Fruit fly (Drosophila melanogaster): ENCODE measurements around the gene CG7208.
A peak's percentile ranks its signal among the peaks of the same experiment; 100 is the strongest.

The CG7208 gene

DNA sequence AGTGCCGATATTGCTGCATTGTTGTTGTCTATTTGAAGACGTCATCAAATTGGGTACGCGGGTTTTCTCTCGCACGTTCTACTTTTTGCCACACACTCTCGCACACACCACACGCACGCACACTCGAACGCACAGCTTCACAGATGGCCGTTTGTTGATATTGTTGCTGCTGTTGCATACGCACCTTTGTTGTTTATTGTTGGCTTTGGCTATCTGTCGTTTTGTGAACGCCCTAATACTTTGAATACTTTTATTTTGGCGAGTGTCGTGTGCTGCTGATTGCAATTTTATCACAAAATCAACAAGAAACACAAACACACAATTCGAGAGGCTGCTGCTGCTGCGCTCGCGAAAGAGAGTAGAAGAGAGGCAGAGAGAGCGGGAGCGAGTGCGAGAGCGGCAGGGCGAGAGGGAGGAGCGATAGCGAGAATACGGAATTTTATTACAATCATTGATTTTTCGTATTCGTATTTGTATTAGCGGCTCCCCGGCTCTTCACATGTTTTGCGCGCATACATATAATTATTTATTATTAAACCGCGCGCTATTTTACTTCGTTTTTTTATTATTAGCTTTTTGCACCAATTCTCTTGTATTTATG lies 13.1 kb upstream of the CG7208 start (continued):
- TF ChIP-seq CG2889 (GFP tag; IDR thresholded peaks at IDR 0.05) (no peak), Abd-B (GFP tag; optimal IDR thresholded peaks at IDR 0.05) (no peak), CG6765 (GFP tag; optimal IDR thresholded peaks at IDR 0.05) (peak; percentile 21), nom (GFP tag; optimal IDR thresholded peaks at IDR 0.05) (peak; percentile 49), CG10209 (GFP tag; optimal IDR thresholded peaks at IDR 0.05) (peak; percentile 34), CG15514 (GFP tag; optimal IDR thresholded peaks at IDR 0.05) (peak; percentile 25), cas (GFP tag; IDR thresholded peaks at IDR 0.05) (no peak), CG1529 (GFP tag; optimal IDR thresholded peaks at IDR 0.05) (no peak), CG15696 (tag; optimal IDR thresholded peaks at IDR 0.05) (peak; percentile 57), hkb (optimal IDR thresholded peaks at IDR 0.05) (no peak), hkb (GFP tag; IDR thresholded peaks at IDR 0.05) (no peak), Ets65A (GFP tag) (no peak), trh (GFP tag; optimal IDR thresholded peaks at IDR 0.05) (no peak), gfzf (GFP tag; optimal IDR thresholded peaks at IDR 0.05) (no peak), CG6689 (GFP tag; IDR thresholded peaks at IDR 0.05) (no peak), Doc3 (GFP tag; IDR thresholded peaks at IDR 0.05; ENCODE audit: partially characterized antibody) (no peak), CG11560 (tag; IDR thresholded peaks at IDR 0.05) (no peak), CG3163 (GFP tag; optimal IDR thresholded peaks at IDR 0.05) (peak; percentile 27), CG4360 (GFP tag; IDR thresholded peaks at IDR 0.05) (no peak), CG10543 (GFP tag; optimal IDR thresholded peaks at IDR 0.05) (peak; percentile 48), cg (GFP tag; optimal IDR thresholded peaks at IDR 0.05) (peak; percentile 91), tap (tag; optimal IDR thresholded peaks at IDR 0.05) (peak; percentile 29), D (optimal IDR thresholded peaks at IDR 0.05) (peak; percentile 52), D (GFP tag; optimal IDR thresholded peaks at IDR 0.05) (peak; percentile 32), eve (GFP tag; optimal IDR thresholded peaks at IDR 0.05) (no peak), NK7.1 (GFP tag; optimal IDR thresholded peaks at IDR 0.05) (peak; percentile 42), CG9932 (GFP tag; IDR thresholded peaks at IDR 0.05) (no peak), HHEX (GFP tag; optimal IDR thresholded peaks at IDR 0.05) (peak; percentile 7), rib (GFP tag; IDR thresholded peaks at IDR 0.05) (no peak), CG10366 (GFP tag; IDR thresholded peaks at IDR 0.05) (no peak), kah (GFP tag; optimal IDR thresholded peaks at IDR 0.05) (peak; percentile 60), Dip2 (GFP tag; IDR thresholded peaks at IDR 0.05) (no peak), lmd (GFP tag; IDR thresholded peaks at IDR 0.05) (no peak), CG13424 (tag; optimal IDR thresholded peaks at IDR 0.05) (peak; percentile 48), grn (GFP tag; optimal IDR thresholded peaks at IDR 0.05) (peak; percentile 56), CG4617 (GFP tag; optimal IDR thresholded peaks at IDR 0.05; ENCODE audit: borderline replicate concordance) (no peak), CG9437 (GFP tag; optimal IDR thresholded peaks at IDR 0.05) (peak; percentile 15), abd-A (tag; optimal IDR thresholded peaks at IDR 0.05) (peak; percentile 4), dysf (GFP tag; IDR thresholded peaks at IDR 0.05) (no peak), CG15011 (GFP tag; optimal IDR thresholded peaks at IDR 0.05) (no peak), unc-4 (GFP tag; IDR thresholded peaks at IDR 0.05; ENCODE audit: partially characterized antibody) (no peak), cato (GFP tag; optimal IDR thresholded peaks at IDR 0.05; ENCODE audit: borderline replicate concordance) (no peak), sob (GFP tag; IDR thresholded peaks at IDR 0.05) (no peak), E2f1 (GFP tag; IDR thresholded peaks at IDR 0.05) (no peak), Lhr (GFP tag; optimal IDR thresholded peaks at IDR 0.05) (no peak), CG18262 (tag; optimal IDR thresholded peaks at IDR 0.05) (peak; percentile 36), run (tag; optimal IDR thresholded peaks at IDR 0.05) (peak; percentile 5), CG16779 (GFP tag; IDR thresholded peaks at IDR 0.05) (no peak), disco-r (GFP tag; optimal IDR thresholded peaks at IDR 0.05) (peak; percentile 31), Bdp1 (GFP tag; optimal IDR thresholded peaks at IDR 0.05) (peak; percentile 37), bigmax (GFP tag; optimal IDR thresholded peaks at IDR 0.05) (no peak)
